Worm (Caenorhabditis elegans) whole organism, L4 larva: ENCODE data around the gene nca-2.

Source experiments
- D1046.2 ChIP-seq: fragments of 200-800 bp; sonication (Bioruptor generic); IDR thresholded peaks from 2 replicates; pipeline ENCODE4 v1.3.6; 2022; ENCODE audit warnings: missing genetic modification characterization, missing compliant biosample characterization
- F37D6.2 ChIP-seq: sonication (generic microtip); optimal IDR thresholded peaks from 2 replicates; lab custom pipeline; 2016; ENCODE audit warnings: mild to moderate bottlenecking, missing genetic modification characterization, missing compliant biosample characterization
- F49E8.2 ChIP-seq: sonication (generic microtip); optimal IDR thresholded peaks from 2 replicates; lab custom pipeline; 2016; ENCODE audit warnings: missing compliant biosample characterization, mild to moderate bottlenecking, missing genetic modification characterization, borderline replicate concordance
- Y75B8A.6 ChIP-seq: fragments of 200-800 bp; sonication (Bioruptor generic); IDR thresholded peaks from 2 replicates; pipeline ENCODE4 v1.3.6; 2022; ENCODE audit warnings: missing genetic modification reagents, missing genetic modification characterization, missing compliant biosample characterization
- ZK546.5 ChIP-seq, 2 experiments: sonication (generic microtip); optimal IDR thresholded peaks; 2 replicates each; lab custom pipeline; 2017; ENCODE audit warnings: missing biosample characterization in 2 of 2, missing genetic modification characterization in 2 of 2
- aha-1 ChIP-seq: fragments of 150-350 bp; peaks from one replicate; lab custom pipeline; 2014; ENCODE audit warnings: missing biosample characterization, missing genetic modification characterization
- aly-2 ChIP-seq: sonication (generic microtip); optimal IDR thresholded peaks from 2 replicates; lab custom pipeline; 2018; ENCODE audit warnings: missing biosample characterization, missing genetic modification characterization
- ceh-20 ChIP-seq: fragments of 200-800 bp; sonication (Bioruptor generic); IDR thresholded peaks from 2 replicates; pipeline ENCODE4 v1.3.6; 2022; ENCODE audit warnings: missing genetic modification reagents, missing genetic modification characterization, missing compliant biosample characterization
- ceh-28 ChIP-seq: fragments of 150-350 bp; optimal IDR thresholded peaks from 2 replicates; lab custom pipeline; 2014; ENCODE audit warnings: missing biosample characterization, missing genetic modification reagents, missing genetic modification characterization
- ceh-32 ChIP-seq: sonication (generic microtip); optimal IDR thresholded peaks from 2 replicates; lab custom pipeline; 2016; ENCODE audit warnings: mild to moderate bottlenecking, missing genetic modification characterization, missing compliant biosample characterization; ENCODE audit not compliant: poor library complexity
- daf-12 ChIP-seq: fragments of 150-350 bp; optimal IDR thresholded peaks from 2 replicates; lab custom pipeline; 2014; ENCODE audit warnings: missing biosample characterization, missing genetic modification reagents, missing genetic modification characterization
- daf-19 ChIP-seq: fragments of 200-800 bp; sonication (Bioruptor generic); conservative IDR thresholded peaks from 2 replicates; pipeline ENCODE4 v1.3.6; 2022; ENCODE audit warnings: missing genetic modification characterization, missing compliant biosample characterization
- dmd-6 ChIP-seq: fragments of 200-800 bp; sonication (Bioruptor generic); IDR thresholded peaks from 2 replicates; pipeline ENCODE4 v1.3.6; 2022; ENCODE audit warnings: missing genetic modification reagents, missing genetic modification characterization, missing compliant biosample characterization
- dmd-8 ChIP-seq: fragments of 200-800 bp; sonication (Bioruptor generic); IDR thresholded peaks from 2 replicates; pipeline ENCODE4 v1.3.6; 2022; ENCODE audit warnings: missing genetic modification characterization, missing compliant biosample characterization
- dmd-9 ChIP-seq: fragments of 200-800 bp; sonication (Bioruptor generic); IDR thresholded peaks from 2 replicates; pipeline ENCODE4 v1.3.6; 2022; ENCODE audit warnings: missing genetic modification reagents, missing genetic modification characterization, missing compliant biosample characterization
- dpl-1 ChIP-seq: fragments of 150-350 bp; optimal IDR thresholded peaks from 2 replicates; lab custom pipeline; 2014; ENCODE audit warnings: missing biosample characterization, missing genetic modification reagents, missing genetic modification characterization
- dve-1 ChIP-seq: sonication (generic microtip); optimal IDR thresholded peaks from 2 replicates; lab custom pipeline; 2017; ENCODE audit warnings: antibody characterized with exemption, mild to moderate bottlenecking, missing genetic modification characterization, missing compliant biosample characterization; ENCODE audit not compliant: insufficient read depth
- egl-27 ChIP-seq: sonication (generic microtip); optimal IDR thresholded peaks from 3 replicates; lab custom pipeline; 2017; ENCODE audit warnings: missing biosample characterization, missing genetic modification reagents, missing genetic modification characterization
- fkh-10 ChIP-seq: fragments of 150-350 bp; optimal IDR thresholded peaks from 2 replicates; lab custom pipeline; 2014; ENCODE audit warnings: missing biosample characterization, missing genetic modification reagents, missing genetic modification characterization
- fos-1 ChIP-seq: fragments of 150-350 bp; optimal IDR thresholded peaks from 2 replicates; lab custom pipeline; 2014; ENCODE audit warnings: missing biosample characterization, missing genetic modification characterization
- hif-1 ChIP-seq, 2 experiments: sonication (generic microtip); optimal IDR thresholded peaks; 2 replicates each; lab custom pipeline; 2016 to 2017; ENCODE audit warnings: missing compliant biosample characterization in 2 of 2, missing genetic modification characterization in 2 of 2, missing genetic modification reagents in 2 of 2, missing genotype in 2 of 2, mild to moderate bottlenecking in 1 of 2
- hlh-11 ChIP-seq: fragments of 200-800 bp; sonication (Bioruptor generic); optimal IDR thresholded peaks from 2 replicates; lab custom pipeline; 2018; ENCODE audit warnings: mild to moderate bottlenecking, missing genetic modification characterization, missing compliant biosample characterization
- hlh-30 ChIP-seq: sonication (generic microtip); optimal IDR thresholded peaks from 2 replicates; lab custom pipeline; 2017; ENCODE audit warnings: antibody characterized with exemption, mild to moderate bottlenecking, missing genetic modification characterization, missing compliant biosample characterization; ENCODE audit not compliant: insufficient read depth
- lin-13 ChIP-seq: fragments of 150-350 bp; optimal IDR thresholded peaks from 2 replicates; lab custom pipeline; 2014; ENCODE audit warnings: missing biosample characterization, missing genetic modification reagents, missing genetic modification characterization
- lin-15B ChIP-seq: fragments of 150-350 bp; sonication (generic microtip); optimal IDR thresholded peaks from 3 replicates; lab custom pipeline; 2014; ENCODE audit warnings: missing biosample characterization, missing genetic modification characterization
- lin-38 ChIP-seq: fragments of 200-800 bp; sonication (Bioruptor generic); IDR thresholded peaks from 2 replicates; pipeline ENCODE4 v1.3.6; 2022; ENCODE audit warnings: missing genetic modification reagents, missing genetic modification characterization, missing compliant biosample characterization
- lir-3 ChIP-seq: sonication (generic microtip); optimal IDR thresholded peaks from 2 replicates; lab custom pipeline; 2016; ENCODE audit warnings: mild to moderate bottlenecking, missing genetic modification characterization, missing compliant biosample characterization
- lsy-2 ChIP-seq, 2 experiments: fragments of 150-350 bp in 1 of 2; sonication (generic microtip) in 1 of 2; optimal IDR thresholded peaks; 2 replicates each; lab custom pipeline; 2014 to 2017; ENCODE audit warnings: missing biosample characterization in 2 of 2, missing genetic modification characterization in 2 of 2
- madf-9 ChIP-seq: fragments of 200-800 bp; sonication (Bioruptor generic); conservative IDR thresholded peaks from 2 replicates; pipeline ENCODE4 v1.3.6; 2022; ENCODE audit warnings: missing genetic modification reagents, missing genetic modification characterization, missing compliant biosample characterization
- nhr-10 ChIP-seq: fragments of 150-350 bp; optimal IDR thresholded peaks from 2 replicates; lab custom pipeline; 2014; ENCODE audit warnings: missing biosample characterization, missing genetic modification characterization
- nhr-237 ChIP-seq: sonication (generic microtip); optimal IDR thresholded peaks from 2 replicates; lab custom pipeline; 2017; ENCODE audit warnings: missing biosample characterization, missing genetic modification characterization
- nhr-42 ChIP-seq: fragments of 200-800 bp; sonication (Bioruptor generic); IDR thresholded peaks from 2 replicates; pipeline ENCODE4 v1.3.6; 2022; ENCODE audit warnings: missing genetic modification characterization, missing compliant biosample characterization
- nhr-6 ChIP-seq: fragments of 150-350 bp; optimal IDR thresholded peaks from 2 replicates; lab custom pipeline; 2014; ENCODE audit warnings: missing biosample characterization, missing genetic modification characterization
- nhr-76 ChIP-seq: fragments of 150-350 bp; optimal IDR thresholded peaks from 2 replicates; lab custom pipeline; 2014; ENCODE audit warnings: missing biosample characterization, missing genetic modification characterization
- nhr-77 ChIP-seq: fragments of 150-350 bp; optimal IDR thresholded peaks from 2 replicates; lab custom pipeline; 2014; ENCODE audit warnings: missing biosample characterization, missing genetic modification characterization
- rbr-2 ChIP-seq: sonication (generic microtip); optimal IDR thresholded peaks from 2 replicates; lab custom pipeline; 2016; ENCODE audit warnings: missing genotype, missing genetic modification characterization, missing compliant biosample characterization
- sdz-12 ChIP-seq: fragments of 200-800 bp; sonication (Bioruptor generic); optimal IDR thresholded peaks from 2 replicates; lab custom pipeline; 2018; ENCODE audit warnings: mild to moderate bottlenecking, missing genetic modification characterization, missing compliant biosample characterization
- set-16 ChIP-seq: fragments of 200-800 bp; sonication (Bioruptor generic); IDR thresholded peaks from 2 replicates; pipeline ENCODE4 v1.3.6; 2022; ENCODE audit warnings: missing genetic modification reagents, missing genetic modification characterization, missing compliant biosample characterization
- skn-1 ChIP-seq: fragments of 150-350 bp; optimal IDR thresholded peaks from 2 replicates; lab custom pipeline; 2014; ENCODE audit warnings: missing biosample characterization, missing genetic modification characterization
- snpc-4 ChIP-seq: fragments of 150-350 bp; optimal IDR thresholded peaks from 2 replicates; lab custom pipeline; 2014; ENCODE audit warnings: missing biosample characterization, missing genetic modification characterization
- tag-97 ChIP-seq: fragments of 200-800 bp; sonication (Bioruptor generic); IDR thresholded peaks from 2 replicates; pipeline ENCODE4 v1.3.6; 2022; ENCODE audit warnings: missing genetic modification characterization, missing compliant biosample characterization
- tra-1 ChIP-seq: fragments of 200-800 bp; sonication (Bioruptor generic); IDR thresholded peaks from 2 replicates; pipeline ENCODE4 v1.3.6; 2022; ENCODE audit warnings: missing genetic modification reagents, missing genetic modification characterization, missing compliant biosample characterization
- unc-62 ChIP-seq, 3 experiments: fragments of 150-350 bp in 1 of 3; sonication (generic microtip); optimal IDR thresholded peaks in 2 of 3; peaks in 1 of 3; 1 replicate in 1 of 3; 2 replicates in 2 of 3; lab custom pipeline; 2014 to 2017; ENCODE audit warnings: missing biosample characterization in 3 of 3, missing genetic modification characterization in 3 of 3, missing genetic modification reagents in 3 of 3, missing genotype in 1 of 3
- zag-1 ChIP-seq: fragments of 150-350 bp; optimal IDR thresholded peaks from 2 replicates; lab custom pipeline; 2014; ENCODE audit warnings: missing biosample characterization, missing genetic modification characterization
- zfp-3 ChIP-seq: fragments of 200-800 bp; sonication (Bioruptor generic); conservative IDR thresholded peaks from 2 replicates; pipeline ENCODE4 v1.3.6; 2022; ENCODE audit warnings: missing genetic modification reagents, missing genetic modification characterization, missing compliant biosample characterization
- ztf-11 ChIP-seq: fragments of 150-350 bp; optimal IDR thresholded peaks from 2 replicates; lab custom pipeline; 2014; ENCODE audit warnings: missing biosample characterization, missing genetic modification characterization

The nca-2 gene

DNA sequence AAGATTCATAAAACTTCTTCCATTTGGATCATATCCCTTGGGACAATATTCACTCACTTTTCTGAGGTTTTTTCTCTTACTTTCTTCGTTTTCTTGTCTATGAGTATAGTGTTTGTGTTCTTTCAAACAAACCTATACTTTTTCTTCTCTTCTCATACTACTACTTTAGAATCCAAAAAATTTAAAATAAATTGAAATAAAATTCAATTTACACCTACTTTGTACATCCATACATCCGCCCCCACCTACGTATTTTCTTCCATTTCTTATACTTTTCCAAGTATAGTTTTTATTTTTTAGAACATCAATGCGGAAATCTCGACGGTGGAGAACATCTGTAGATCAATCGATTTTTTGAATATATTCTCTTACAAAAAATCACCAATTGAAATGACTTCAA is at the start of gene nca-2:
Gene nca-2 (plus strand): TSS at position 301 of the 400 bp plus-strand sequence.
- no peak for TF ChIP-seq nhr-77 (tag; lab: Kevin White, UChicago)
- no peak for TF ChIP-seq snpc-4 (tag; lab: Kevin White, UChicago)
- no peak for TF ChIP-seq ceh-28 (tag; lab: Kevin White, UChicago)
- TF ChIP-seq nhr-6 (tag; lab: Kevin White, UChicago): no peak

DNA sequence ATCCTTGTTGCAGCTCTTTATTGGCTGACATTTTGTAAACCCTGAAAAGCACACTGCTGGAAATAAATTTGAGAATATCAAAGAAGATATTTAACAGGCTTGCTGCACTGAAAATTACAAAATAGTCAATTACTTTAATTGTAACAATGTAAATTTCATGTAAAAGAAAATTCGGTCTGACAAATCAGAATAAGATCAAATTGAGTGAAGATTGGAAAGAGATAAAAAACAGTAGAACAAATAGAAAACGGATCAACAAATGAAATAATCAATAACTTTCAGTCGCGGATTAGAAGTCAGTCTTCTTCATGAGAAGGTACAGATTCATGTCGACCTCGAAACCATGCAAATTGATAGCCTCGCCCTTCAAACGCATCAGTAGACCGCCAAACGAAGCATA is 48.3 kb upstream of the nca-2 start, which contains the start of gene rars-1:
Gene rars-1 (minus strand): TSS at position 101 of the 400 bp plus-strand sequence.
- TF ChIP-seq unc-62 (GFP tag; optimal IDR thresholded peaks at IDR 0.05 in 1 of 2; lab: Kevin White, UChicago) (peak in 1 of 2 experiments; percentile 57), unc-62 (tag; optimal IDR thresholded peaks at IDR 0.05; lab: Kevin White, UChicago) (no peak), lin-15B (tag; lab: Kevin White, UChicago) (no peak)

DNA sequence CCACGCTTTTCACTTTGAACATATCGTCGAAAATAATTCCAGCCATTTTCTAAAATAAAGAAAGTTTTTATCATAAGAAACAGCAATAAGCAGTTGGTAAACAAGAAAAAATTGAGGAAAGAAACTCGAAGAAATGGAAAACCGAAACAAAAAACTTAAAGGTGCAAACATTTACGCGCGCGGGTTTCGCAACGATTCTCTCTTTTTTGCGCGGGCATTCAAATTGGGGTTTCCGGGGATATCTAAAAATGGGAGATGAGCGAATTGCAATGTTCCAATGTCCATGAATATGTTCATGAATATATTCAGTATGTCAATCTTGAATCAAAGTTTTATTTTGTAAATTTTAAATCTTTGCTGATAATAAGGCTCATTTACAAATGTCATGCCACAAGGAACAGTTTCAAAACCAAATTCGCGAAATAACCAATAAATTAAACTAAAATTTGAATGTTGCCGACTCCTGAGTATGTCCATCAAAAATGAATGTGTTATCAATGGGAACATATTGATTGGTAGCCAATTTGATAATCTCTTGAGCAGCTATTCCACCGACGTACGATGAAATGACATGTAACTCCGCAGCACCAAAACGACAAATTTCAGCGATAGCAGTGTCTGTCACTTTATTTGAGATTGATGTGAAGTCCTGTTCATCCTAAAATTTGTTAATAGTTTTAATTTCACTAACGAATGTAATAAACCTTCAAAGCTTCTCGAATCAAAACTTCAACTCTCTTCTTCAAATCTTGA is 47.2 kb upstream of the nca-2 start, which contains the start of gene rpb-8:
Gene rpb-8 (minus strand): TSS at position 49 of the 753 bp plus-strand sequence.
- TF ChIP-seq nhr-6 (tag; lab: Kevin White, UChicago): peak; percentile 14
- TF ChIP-seq zag-1 (tag; lab: Kevin White, UChicago): no peak
- TF ChIP-seq zfp-3 (GFP tag; lab: Robert Waterston, UW): no peak
- TF ChIP-seq lin-15B (tag; lab: Kevin White, UChicago): no peak
- TF ChIP-seq skn-1 (tag; lab: Kevin White, UChicago): no peak
- no peak for TF ChIP-seq nhr-10 (tag; lab: Kevin White, UChicago)
- no peak for TF ChIP-seq ceh-20 (GFP tag; lab: Robert Waterston, UW)
- TF ChIP-seq daf-19 (GFP tag; lab: Robert Waterston, UW): no peak
- no peak for TF ChIP-seq F37D6.2 (tag; lab: Kevin White, UChicago)
- TF ChIP-seq nhr-76 (tag; lab: Kevin White, UChicago): no peak
- no peak for TF ChIP-seq D1046.2
- no peak for TF ChIP-seq fos-1 (tag; lab: Kevin White, UChicago)
- no peak for TF ChIP-seq ztf-11
- peak; percentile 23 for TF ChIP-seq hlh-30
- TF ChIP-seq Y75B8A.6 (GFP tag; lab: Robert Waterston, UW): no peak
- TF ChIP-seq daf-12 (tag; lab: Kevin White, UChicago): no peak
- TF ChIP-seq ceh-28 (tag; lab: Kevin White, UChicago): no peak
- no peak for TF ChIP-seq egl-27 (tag; lab: Kevin White, UChicago)
- no peak for TF ChIP-seq nhr-42
- peak; percentile 90 for TF ChIP-seq dpl-1 (GFP tag; lab: Kevin White, UChicago)
- TF ChIP-seq rbr-2 (tag; lab: Kevin White, UChicago): peak; percentile 16
- TF ChIP-seq lin-13 (GFP tag; lab: Kevin White, UChicago): no peak
- TF ChIP-seq madf-9 (GFP tag; lab: Robert Waterston, UW): no peak
- no peak for TF ChIP-seq hlh-11 (tag; lab: Kevin White, UChicago)
- TF ChIP-seq lir-3 (tag; lab: Kevin White, UChicago): no peak
- TF ChIP-seq tag-97 (GFP tag; lab: Robert Waterston, UW): no peak
- no peak for TF ChIP-seq tra-1 (GFP tag; lab: Robert Waterston, UW)
- TF ChIP-seq nhr-237 (tag; lab: Kevin White, UChicago): no peak
- TF ChIP-seq dmd-9: no peak
- no peak for TF ChIP-seq set-16 (GFP tag; lab: Robert Waterston, UW)
- TF ChIP-seq ceh-32 (tag; lab: Kevin White, UChicago): no peak
- TF ChIP-seq sdz-12 (GFP tag; lab: Kevin White, UChicago): no peak
- TF ChIP-seq dve-1 (tag; lab: Kevin White, UChicago): peak; percentile 9
- TF ChIP-seq F49E8.2 (tag; lab: Kevin White, UChicago): no peak
- TF ChIP-seq aly-2: no peak
- TF ChIP-seq dmd-6 (GFP tag; lab: Robert Waterston, UW): 0 out of 2 replicates have a peak, but pooled peaks have one; percentile 34
- TF ChIP-seq aha-1 (tag; lab: Kevin White, UChicago): no peak
- TF ChIP-seq hif-1 (tag; optimal IDR thresholded peaks at IDR 0.05; lab: Kevin White, UChicago): peak in 1 of 2 experiments; percentile 28
- TF ChIP-seq lin-38 (GFP tag; lab: Robert Waterston, UW): 0 out of 2 replicates have a peak, but pooled peaks have one; percentile 22
- no peak for TF ChIP-seq dmd-8
- peak in 1 of 2 experiments; percentile 76 for TF ChIP-seq lsy-2 (tag; optimal IDR thresholded peaks at IDR 0.05; lab: Kevin White, UChicago)
- TF ChIP-seq fkh-10 (GFP tag; lab: Kevin White, UChicago): no peak
- TF ChIP-seq ZK546.5 (tag; optimal IDR thresholded peaks at IDR 0.05; lab: Kevin White, UChicago): no peak
